Worm (Caenorhabditis elegans) whole organism, young adult: Measurements from ENCODE around the gene tric-1B.1.

Source experiments
- ama-1 ChIP-seq, 3 experiments: fragments of 150-350 bp in 1 of 3; sonication (generic microtip) in 2 of 3; optimal IDR thresholded peaks; 2 replicates each; lab custom pipeline; 2014 to 2018; ENCODE audit warnings: missing biosample characterization in 2 of 3, missing genetic modification characterization in 2 of 3, missing genetic modification reagents in 2 of 3
- ceh-58 ChIP-seq: fragments of 200-800 bp; sonication (Bioruptor generic); IDR thresholded peaks from 2 replicates; pipeline ENCODE4 v1.3.6; 2022; ENCODE audit warnings: missing genetic modification characterization, missing compliant biosample characterization
- die-1 ChIP-seq: sonication (generic microtip); optimal IDR thresholded peaks from 2 replicates; lab custom pipeline; 2016; ENCODE audit warnings: missing genotype, mild to moderate bottlenecking, missing genetic modification characterization, missing compliant biosample characterization
- dpl-1 ChIP-seq: fragments of 150-350 bp; optimal IDR thresholded peaks from 2 replicates; lab custom pipeline; 2014; ENCODE audit warnings: missing biosample characterization, missing genetic modification reagents, missing genetic modification characterization
- snpc-4 ChIP-seq, 5 experiments: fragments of 150-350 bp in 1 of 5; sonication (generic microtip) in 4 of 5; optimal IDR thresholded peaks; 2 replicates each; lab custom pipeline; 2014 to 2018; ENCODE audit warnings: missing genetic modification characterization in 5 of 5, missing biosample characterization in 3 of 5, antibody characterized with exemption in 2 of 5, mild to moderate bottlenecking in 2 of 5, missing compliant biosample characterization in 2 of 5, missing genotype in 2 of 5, moderate library complexity in 2 of 5, missing genetic modification reagents in 1 of 5

DNA sequence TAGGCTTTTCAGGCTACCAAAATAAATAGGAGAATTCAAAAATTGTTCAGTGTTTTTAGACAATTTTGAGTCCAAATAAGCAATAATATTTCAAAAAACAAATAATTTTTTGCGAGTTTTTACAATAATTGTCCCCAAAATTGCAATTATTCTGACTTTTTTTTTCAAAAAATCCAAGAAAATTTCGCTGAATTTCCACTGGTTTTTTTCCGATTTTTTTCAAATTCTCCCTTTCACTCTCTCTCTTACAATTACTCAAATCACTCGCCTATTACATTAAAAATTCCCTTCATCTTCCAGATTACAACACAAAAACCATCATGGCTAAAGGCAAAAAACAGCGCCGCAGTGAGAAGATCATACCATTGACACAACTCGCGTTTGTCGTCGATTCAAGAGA is 23.0 kb upstream of the tric-1B.1 start, which contains the start of gene Y57A10A.31:
- no peak for TF ChIP-seq dpl-1 (GFP tag; lab: Kevin White, UChicago)
- TF ChIP-seq ama-1 (optimal IDR thresholded peaks at IDR 0.05; lab: Kevin White, UChicago) = no peak
- TF ChIP-seq ama-1 (GFP tag; optimal IDR thresholded peaks at IDR 0.05; lab: Kevin White, UChicago) = no peak
- no peak for TF ChIP-seq snpc-4 (GFP tag; optimal IDR thresholded peaks at IDR 0.05; lab: Kevin White, UChicago)
- TF ChIP-seq snpc-4 (tag; optimal IDR thresholded peaks at IDR 0.05; lab: Kevin White, UChicago) = no peak
- TF ChIP-seq die-1 (tag; lab: Kevin White, UChicago) = no peak
- no peak for TF ChIP-seq ceh-58
